Worm (Caenorhabditis elegans) whole organism, early embryonic: Measurements from ENCODE around the gene anoh-1.

Experiments used
- ama-1 ChIP-seq: fragments of 150-350 bp; optimal IDR thresholded peaks from 2 replicates; lab custom pipeline; 2014
- ceh-36 ChIP-seq: sonication (generic microtip); optimal IDR thresholded peaks from 2 replicates; lab custom pipeline; 2016; ENCODE audit warnings: missing genetic modification characterization, inconsistent platforms, missing compliant biosample characterization
- flt-1 ChIP-seq: fragments of 200-800 bp; sonication (Bioruptor generic); IDR thresholded peaks from 2 replicates; pipeline ENCODE4 v1.3.6; 2022; ENCODE audit warnings: missing genetic modification characterization, missing compliant biosample characterization
- hmbx-1 ChIP-seq: sonication (generic microtip); optimal IDR thresholded peaks from 2 replicates; lab custom pipeline; 2016; ENCODE audit warnings: mild to moderate bottlenecking, missing genetic modification characterization, missing compliant biosample characterization

- TF ChIP-seq hmbx-1 (tag; lab: Kevin White, UChicago) (no peak), flt-1 (GFP tag; lab: Robert Waterston, UW) (no peak), ama-1 (no peak), ceh-36 (tag; lab: Kevin White, UChicago) (no peak)
Measured at ce11 chrIII:13301983-13302382, 55.6 kb downstream of the anoh-1 start.
